Worm (Caenorhabditis elegans): Measurements from ENCODE around the gene snr-4.

DNA sequence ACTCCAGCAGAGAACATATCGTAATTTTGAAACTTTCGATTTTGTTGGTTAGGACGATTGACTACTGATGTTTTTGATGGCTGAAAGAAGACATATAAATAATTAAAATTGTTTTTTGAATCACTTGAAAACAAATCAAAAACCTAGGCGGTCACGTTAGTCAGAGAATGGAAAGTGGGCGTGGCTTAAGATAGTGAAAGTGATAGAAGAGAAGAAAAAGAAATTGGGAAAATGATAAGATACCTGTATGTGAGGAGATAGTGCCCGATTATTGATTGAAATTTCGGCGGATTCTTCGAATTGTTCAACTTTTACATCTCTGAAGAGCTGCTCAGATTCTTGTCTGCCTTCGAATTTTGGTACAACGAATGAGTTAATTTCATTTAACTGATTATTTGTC lies 32.2 kb upstream of the snr-4 start:
- TF ChIP-seq egl-27 (tag; optimal IDR thresholded peaks at IDR 0.05) (no peak), lsy-2 (tag; optimal IDR thresholded peaks at IDR 0.05) (no peak), lin-39 (tag; optimal IDR thresholded peaks at IDR 0.05) (no peak), elt-3 (tag; optimal IDR thresholded peaks at IDR 0.05) (peak in 5 of 6 experiments; percentile 49 to 94 (median 71)), pag-3 (tag; optimal IDR thresholded peaks at IDR 0.05; ENCODE audit: borderline replicate concordance, insufficient read depth) (no peak), sptf-1 (tag; optimal IDR thresholded peaks at IDR 0.05) (no peak), nhr-90 (tag; optimal IDR thresholded peaks at IDR 0.05; ENCODE audit: poor library complexity) (no peak), C34B4.2 (tag; optimal IDR thresholded peaks at IDR 0.05) (no peak), C04F5.9 (tag; optimal IDR thresholded peaks at IDR 0.05) (no peak), ztf-11 (tag; optimal IDR thresholded peaks at IDR 0.05) (no peak), snpc-4 (tag; optimal IDR thresholded peaks at IDR 0.05) (no peak), lin-13 (GFP tag; optimal IDR thresholded peaks at IDR 0.05) (no peak), nhr-28 (tag; optimal IDR thresholded peaks at IDR 0.05) (no peak), aha-1 (tag; optimal IDR thresholded peaks at IDR 0.05) (no peak)
